Worm (Caenorhabditis elegans) whole organism, L3 larva: Measurements from ENCODE around the gene sbsp-1.

Source experiments
- ceh-9 ChIP-seq: sonication (generic microtip); optimal IDR thresholded peaks from 2 replicates; lab custom pipeline; 2018; ENCODE audit warnings: missing biosample characterization, missing genetic modification characterization
- mml-1 ChIP-seq: fragments of 150-350 bp; sonication (generic microtip); optimal IDR thresholded peaks from 3 replicates; lab custom pipeline; 2014; ENCODE audit warnings: missing biosample characterization, missing genetic modification characterization
- nhr-12 ChIP-seq: fragments of 150-350 bp; optimal IDR thresholded peaks from 2 replicates; lab custom pipeline; 2014; ENCODE audit warnings: missing biosample characterization, missing genetic modification characterization
- unc-62 ChIP-seq: fragments of 150-350 bp; sonication (generic microtip); optimal IDR thresholded peaks from 4 replicates; lab custom pipeline; 2014; ENCODE audit warnings: missing biosample characterization, missing genetic modification reagents, missing genetic modification characterization

ce11 chrIII:10857984-10858383 is 25.2 kb downstream of the sbsp-1 start, which contains the start of gene oxi-1:
- no peak for TF ChIP-seq mml-1
- TF ChIP-seq unc-62, result no peak
- no peak for TF ChIP-seq nhr-12 (tag; lab: Kevin White, UChicago)
- TF ChIP-seq ceh-9 (tag; lab: Kevin White, UChicago), result no peak
